Fruit fly (Drosophila melanogaster) whole organism, adult: Measurements from ENCODE around the gene Prtl99C.

Source experiments
- CG11617 ChIP-seq: fragments of 200-800 bp; sonication (Bioruptor generic); optimal IDR thresholded peaks from 2 replicates; lab custom pipeline; 2017; ENCODE audit warnings: mild to moderate bottlenecking, missing biosample characterization, missing genetic modification reagents, missing genetic modification characterization
- CG12768 ChIP-seq: fragments of 200-800 bp; sonication (Bioruptor generic); optimal IDR thresholded peaks from 2 replicates; lab custom pipeline; 2017; ENCODE audit warnings: missing biosample characterization, missing genetic modification characterization, mild to moderate bottlenecking, moderate library complexity, missing genetic modification reagents
- CG14711 ChIP-seq: fragments of 200-800 bp; sonication (Bioruptor generic); optimal IDR thresholded peaks from 2 replicates; lab custom pipeline; 2018; ENCODE audit warnings: missing biosample characterization, mild to moderate bottlenecking, missing genetic modification characterization, moderate library complexity
- CG1620 ChIP-seq: fragments of 200-800 bp; sonication (Bioruptor generic); optimal IDR thresholded peaks from 2 replicates; lab custom pipeline; 2016; ENCODE audit warnings: missing biosample characterization, missing genetic modification characterization
- CG33017 ChIP-seq: fragments of 200-800 bp; sonication (Bioruptor generic); optimal IDR thresholded peaks from 2 replicates; lab custom pipeline; 2018; ENCODE audit warnings: missing biosample characterization, mild to moderate bottlenecking, missing genetic modification characterization, moderate library complexity
- CG5204 ChIP-seq: fragments of 200-800 bp; sonication (Bioruptor generic); optimal IDR thresholded peaks from 2 replicates; lab custom pipeline; 2016; ENCODE audit warnings: missing biosample characterization, missing genetic modification characterization
- CG7045 ChIP-seq: fragments of 200-800 bp; sonication (Bioruptor generic); optimal IDR thresholded peaks from 2 replicates; lab custom pipeline; 2017; ENCODE audit warnings: missing biosample characterization, mild to moderate bottlenecking, missing genetic modification characterization
- CG7101 ChIP-seq: fragments of 200-800 bp; sonication (Bioruptor generic); optimal IDR thresholded peaks from 2 replicates; lab custom pipeline; 2018; ENCODE audit warnings: missing biosample characterization, mild to moderate bottlenecking, missing genetic modification characterization, moderate library complexity
- Crg-1 ChIP-seq: fragments of 200-800 bp; sonication (Bioruptor generic); optimal IDR thresholded peaks from 2 replicates; lab custom pipeline; 2016; ENCODE audit warnings: missing biosample characterization, missing genetic modification characterization
- Hr96 ChIP-seq: fragments of 200-800 bp; sonication (Bioruptor generic); optimal IDR thresholded peaks from 2 replicates; lab custom pipeline; 2016; ENCODE audit warnings: missing biosample characterization, missing genetic modification characterization
- Mnt ChIP-seq: fragments of 200-800 bp; sonication (Bioruptor generic); optimal IDR thresholded peaks from 2 replicates; lab custom pipeline; 2016; ENCODE audit warnings: missing biosample characterization, mild to moderate bottlenecking, missing genetic modification characterization
- bab1 ChIP-seq: fragments of 200-800 bp; sonication (Bioruptor generic); optimal IDR thresholded peaks from 3 replicates; lab custom pipeline; 2019; ENCODE audit warnings: missing biosample characterization, mild to moderate bottlenecking, missing genetic modification characterization, moderate library complexity
- cic ChIP-seq: fragments of 200-800 bp; sonication (Bioruptor generic); optimal IDR thresholded peaks from 2 replicates; lab custom pipeline; 2017; ENCODE audit warnings: missing biosample characterization, mild to moderate bottlenecking, missing genetic modification characterization, moderate library complexity
- cnc ChIP-seq, 2 experiments: fragments of >200 bp; optimal IDR thresholded peaks; 2 replicates each; lab custom pipeline; 2017
- kay ChIP-seq: fragments of 200-800 bp; sonication (Bioruptor generic); peaks from one replicate; lab custom pipeline; 2016; ENCODE audit warnings: missing biosample characterization, missing genetic modification characterization, borderline replicate concordance
- ovo ChIP-seq: fragments of 200-800 bp; sonication (Bioruptor generic); optimal IDR thresholded peaks from 2 replicates; lab custom pipeline; 2016; ENCODE audit warnings: missing biosample characterization, missing genetic modification characterization
- pad ChIP-seq: fragments of 200-800 bp; sonication (Bioruptor generic); optimal IDR thresholded peaks from 3 replicates; lab custom pipeline; 2017; ENCODE audit warnings: missing biosample characterization, missing genetic modification characterization, mild to moderate bottlenecking, moderate library complexity, missing genetic modification reagents
- tj ChIP-seq: fragments of 200-800 bp; sonication (Bioruptor generic); optimal IDR thresholded peaks from 3 replicates; lab custom pipeline; 2017; ENCODE audit warnings: missing biosample characterization, mild to moderate bottlenecking, missing genetic modification characterization, moderate library complexity
- toe ChIP-seq: fragments of 200-800 bp; sonication (Bioruptor generic); optimal IDR thresholded peaks from 2 replicates; lab custom pipeline; 2016; ENCODE audit warnings: missing biosample characterization, missing genetic modification characterization

Gene Prtl99C

DNA sequence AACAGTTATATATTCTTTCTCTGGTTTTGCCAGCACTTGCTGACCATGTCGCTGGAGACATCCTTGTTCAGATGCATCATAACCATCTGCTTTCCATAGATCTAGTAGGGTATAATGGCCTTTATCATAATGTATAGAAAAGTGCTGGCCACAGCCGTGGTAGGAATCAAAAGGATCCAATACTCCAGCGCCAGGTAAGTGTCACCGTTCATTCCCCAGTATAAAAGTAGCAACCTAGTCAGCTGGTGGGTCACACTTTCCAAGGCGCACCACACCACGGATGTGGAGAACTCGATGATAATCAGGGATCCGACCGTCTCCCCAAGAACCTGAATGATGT is at the start of gene Prtl99C:
Gene Prtl99C (plus strand): TSS at position 241 of the 340 bp plus-strand sequence.
- TF ChIP-seq CG7045 (no peak), CG7101 (no peak), CG5204 (GFP tag; lab: Kevin White, UChicago) (no peak), tj (GFP tag; lab: Kevin White, UChicago) (no peak), Crg-1 (GFP tag; lab: Kevin White, UChicago) (no peak), toe (GFP tag; lab: Kevin White, UChicago) (no peak), CG1620 (GFP tag; lab: Kevin White, UChicago) (no peak)

DNA sequence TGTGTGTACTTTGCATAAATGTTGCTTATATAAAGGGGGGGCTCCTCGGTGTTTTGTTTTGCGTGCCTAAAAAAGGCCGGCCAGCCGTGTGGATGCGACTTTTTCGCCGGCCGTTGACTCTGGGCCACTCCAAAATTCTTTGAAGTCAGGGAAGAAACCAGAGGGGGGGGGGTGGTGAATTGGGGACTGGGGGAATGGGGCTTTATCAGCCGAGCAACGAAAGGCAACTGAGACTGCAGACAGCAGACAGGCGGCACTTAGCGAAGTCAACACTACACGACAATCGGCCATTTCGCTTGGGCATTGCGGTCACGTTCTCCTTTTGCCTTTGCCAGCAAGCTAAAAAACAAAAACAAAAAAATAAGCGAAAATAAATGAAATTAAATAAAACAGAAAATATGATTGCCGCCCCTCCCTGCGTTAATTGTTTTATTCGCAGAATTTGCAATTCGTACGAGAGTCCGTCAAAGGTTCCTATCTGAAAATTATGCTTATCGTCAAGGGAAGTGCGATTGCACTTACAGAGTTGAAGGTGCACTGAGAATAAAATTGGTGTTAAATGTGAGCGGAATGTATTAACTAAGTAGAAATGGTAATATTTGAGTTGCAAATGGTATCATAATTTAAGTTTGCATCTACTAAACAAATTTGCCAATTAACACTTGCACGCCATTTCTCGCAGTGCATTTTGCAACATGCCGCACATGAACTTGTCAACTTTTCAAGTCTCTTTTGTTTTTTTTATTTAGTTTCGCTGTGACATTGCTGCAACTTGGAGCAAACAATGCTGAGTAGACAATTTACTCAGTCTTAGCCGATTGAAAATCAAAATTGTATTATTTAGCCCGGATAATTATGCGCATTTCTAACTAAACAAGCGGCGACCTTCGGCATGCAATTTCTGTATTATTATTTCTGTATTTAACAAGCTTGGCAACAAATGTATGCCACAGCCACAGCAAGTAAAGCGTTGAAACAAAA is 49.4 kb upstream of the Prtl99C start:
- TF ChIP-seq CG14711 (tag; lab: Kevin White, UChicago) (peak; percentile 37), tj (GFP tag; lab: Kevin White, UChicago) (peak; percentile 84), kay (peak; percentile 87), CG7101 (no peak)

DNA sequence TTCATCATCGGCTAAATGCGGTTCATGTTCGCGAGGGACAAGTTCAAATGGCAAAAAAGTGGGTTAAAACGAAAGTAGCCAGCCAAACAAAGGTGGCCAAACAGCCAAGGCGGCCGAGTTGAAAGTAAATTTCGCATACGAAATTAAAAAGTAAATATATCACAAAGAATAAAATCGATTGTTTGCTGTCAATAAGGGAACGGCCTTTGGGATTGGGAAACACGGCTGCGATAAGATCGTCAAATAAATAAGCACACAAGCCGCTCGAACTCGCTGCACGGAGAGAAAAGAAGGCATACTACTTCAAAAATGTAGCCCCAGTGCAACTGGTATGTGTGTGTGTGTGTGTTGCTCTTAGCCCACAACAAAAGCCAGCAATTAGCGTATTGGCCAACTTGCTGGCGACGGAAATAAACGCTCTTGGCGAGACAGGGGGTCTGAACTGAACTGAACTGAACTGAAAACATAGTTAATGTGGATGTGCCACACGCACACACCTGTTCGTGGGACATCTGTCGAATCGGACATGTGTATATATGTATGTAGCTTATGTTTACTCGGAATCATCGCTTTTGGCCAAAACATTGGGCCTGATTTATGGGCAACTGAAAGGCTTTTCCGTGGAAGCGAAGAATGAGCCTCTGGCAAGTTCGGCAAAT is 47.7 kb upstream of the Prtl99C start:
- TF ChIP-seq bab1 (no peak), CG1620 (GFP tag; lab: Kevin White, UChicago) (no peak), CG11617 (GFP tag; lab: Kevin White, UChicago) (no peak), CG33017 (tag; lab: Kevin White, UChicago) (no peak), CG7101 (no peak), Hr96 (GFP tag; lab: Kevin White, UChicago) (no peak), Crg-1 (GFP tag; lab: Kevin White, UChicago) (no peak), kay (no peak)

DNA sequence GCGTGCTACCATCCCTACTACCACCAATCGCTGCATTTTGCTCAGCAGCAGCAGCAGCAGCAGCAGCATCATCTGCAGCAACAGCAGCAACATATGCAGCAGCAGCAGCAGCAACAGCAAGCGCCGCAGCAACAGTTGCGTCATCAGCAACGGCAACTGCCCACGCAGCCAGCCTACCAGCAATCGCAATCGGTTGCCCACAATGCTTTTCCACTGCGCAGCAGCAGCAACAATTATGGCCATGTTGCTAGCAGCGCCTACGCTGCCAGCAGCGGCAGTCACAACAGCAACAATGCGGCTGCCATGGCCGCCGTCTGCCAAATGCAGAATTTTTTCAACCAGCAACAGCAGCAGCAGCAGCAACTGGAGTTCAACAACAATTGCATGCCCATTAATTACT is 45.6 kb upstream of the Prtl99C start:
- TF ChIP-seq Crg-1 (GFP tag; lab: Kevin White, UChicago) = no peak
- no peak for TF ChIP-seq Hr96 (GFP tag; lab: Kevin White, UChicago)
- no peak for TF ChIP-seq toe (GFP tag; lab: Kevin White, UChicago)
- TF ChIP-seq Mnt (GFP tag; lab: Kevin White, UChicago) = no peak
- TF ChIP-seq tj (GFP tag; lab: Kevin White, UChicago) = no peak

DNA sequence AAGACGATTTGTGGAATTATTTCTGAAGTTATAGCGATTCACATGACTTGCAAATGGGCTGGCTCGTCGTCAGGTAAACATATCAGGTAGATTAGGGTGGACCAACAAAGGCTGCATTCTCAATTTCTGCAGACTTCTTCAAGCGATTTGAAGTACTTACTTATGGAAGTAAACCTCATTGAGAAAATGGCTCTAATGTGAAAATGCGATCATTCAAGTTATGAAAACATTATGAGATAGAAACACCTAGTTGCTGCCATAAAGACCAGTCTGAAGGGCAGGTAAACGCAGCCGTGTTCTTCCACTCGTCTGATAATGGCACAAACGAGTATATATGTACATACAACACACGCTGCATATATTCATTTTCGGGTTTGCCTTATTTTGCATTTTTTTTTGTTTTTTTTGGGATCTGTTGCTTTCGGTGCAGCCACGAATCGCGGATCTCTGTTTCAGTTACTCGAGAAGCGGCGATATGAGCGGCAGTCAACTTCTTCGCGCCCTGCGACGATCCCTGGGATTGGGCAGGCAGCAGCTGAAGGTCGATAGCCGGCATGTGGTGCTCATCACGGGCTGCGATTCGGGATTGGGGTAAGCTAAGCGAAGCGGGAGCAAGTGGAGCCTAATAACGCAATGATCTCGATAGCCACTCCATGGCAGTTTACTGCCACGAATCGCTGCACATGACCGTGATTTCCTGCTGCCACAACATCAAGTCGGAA is 41.4 kb upstream of the Prtl99C start, which contains the start of gene sro:
Gene sro (plus strand): TSS at position 437 of the 722 bp plus-strand sequence.
- TF ChIP-seq cic (GFP tag; lab: Kevin White, UChicago) (no peak), CG12768 (GFP tag; lab: Kevin White, UChicago) (no peak), CG1620 (GFP tag; lab: Kevin White, UChicago) (no peak), bab1 (peak; percentile 46), toe (GFP tag; lab: Kevin White, UChicago) (no peak), Crg-1 (GFP tag; lab: Kevin White, UChicago) (peak; percentile 3), CG14711 (tag; lab: Kevin White, UChicago) (no peak), CG11617 (GFP tag; lab: Kevin White, UChicago) (no peak), tj (GFP tag; lab: Kevin White, UChicago) (peak; percentile 83), kay (no peak), CG7101 (peak; percentile 53)

DNA sequence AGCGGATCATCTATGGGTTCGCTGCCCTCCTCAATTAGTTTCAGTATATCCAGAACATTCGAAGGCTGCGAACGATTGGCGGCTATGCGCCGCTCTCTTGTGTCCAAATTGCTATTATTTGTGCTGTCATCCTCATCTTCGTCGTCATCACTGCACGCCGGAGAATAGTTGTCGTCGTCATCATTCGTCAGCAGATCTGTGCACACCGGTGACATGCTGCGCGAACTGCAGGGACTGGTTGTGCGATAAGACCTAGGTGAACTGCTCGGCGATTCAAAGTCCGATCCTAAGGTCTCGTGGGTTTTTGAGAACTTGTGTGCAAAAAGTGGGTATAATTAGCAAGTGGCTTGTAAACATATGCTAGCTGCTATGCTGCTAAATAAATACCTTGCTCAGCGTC is 38.6 kb upstream of the Prtl99C start:
- TF ChIP-seq ovo (GFP tag; lab: Kevin White, UChicago) (no peak), cnc (optimal IDR thresholded peaks at IDR 0.05; lab: Kevin White, UChicago) (peak; percentile 64 to 95), tj (GFP tag; lab: Kevin White, UChicago) (peak; percentile 76), CG5204 (GFP tag; lab: Kevin White, UChicago) (no peak), CG14711 (tag; lab: Kevin White, UChicago) (no peak), pad (no peak), Mnt (GFP tag; lab: Kevin White, UChicago) (no peak), CG7101 (no peak), CG12768 (GFP tag; lab: Kevin White, UChicago) (peak; percentile 23), CG7045 (no peak)
